Fruit fly (Drosophila melanogaster) whole organism, wandering third instar larva: Measurements from ENCODE around the gene CG43245.

Experiments used
- Dfd ChIP-seq: fragments of >200 bp; optimal IDR thresholded peaks from 2 replicates; lab custom pipeline; 2017; ENCODE audit warnings: missing biosample characterization, missing genetic modification characterization
- Hr78 ChIP-seq: fragments of >200 bp; optimal IDR thresholded peaks from 2 replicates; lab custom pipeline; 2017; ENCODE audit warnings: missing biosample characterization, missing genetic modification characterization
- Jra ChIP-seq: sonication (Bioruptor generic); optimal IDR thresholded peaks from 2 replicates; lab custom pipeline; 2016; ENCODE audit warnings: missing biosample characterization, missing genetic modification characterization
- Myc ChIP-seq: fragments of >200 bp; optimal IDR thresholded peaks from 2 replicates; lab custom pipeline; 2017
- N ChIP-seq: fragments of >200 bp; optimal IDR thresholded peaks from 2 replicates; lab custom pipeline; 2018; ENCODE audit warnings: missing biosample characterization, missing external identifiers, missing genetic modification characterization
- brk ChIP-seq: fragments of 200-800 bp; sonication (Bioruptor generic); optimal IDR thresholded peaks from 2 replicates; lab custom pipeline; 2016; ENCODE audit warnings: missing biosample characterization, mild to moderate bottlenecking, missing genetic modification characterization
- dmrt93B ChIP-seq: fragments of 200-800 bp; sonication (Bioruptor generic); optimal IDR thresholded peaks from 2 replicates; lab custom pipeline; 2018; ENCODE audit warnings: missing biosample characterization, mild to moderate bottlenecking, missing genetic modification characterization
- dsf ChIP-seq: sonication (Bioruptor generic); optimal IDR thresholded peaks from 2 replicates; lab custom pipeline; 2016; ENCODE audit warnings: missing biosample characterization, missing genetic modification characterization, borderline replicate concordance
- fru ChIP-seq: fragments of 200-800 bp; sonication (Bioruptor generic); optimal IDR thresholded peaks from 3 replicates; lab custom pipeline; 2016; ENCODE audit warnings: missing biosample characterization, mild to moderate bottlenecking, missing genetic modification characterization
- h ChIP-seq: fragments of 200-800 bp; sonication (Bioruptor generic); optimal IDR thresholded peaks from 3 replicates; lab custom pipeline; 2016; ENCODE audit warnings: missing biosample characterization, mild to moderate bottlenecking, missing genetic modification characterization
- jim ChIP-seq: fragments of 175-275, 200-325 bp; sonication (Bioruptor generic); optimal IDR thresholded peaks from 2 replicates; lab custom pipeline; 2016; ENCODE audit warnings: missing biosample characterization, mild to moderate bottlenecking, missing genetic modification characterization
- lola ChIP-seq: fragments of >200 bp; optimal IDR thresholded peaks from 2 replicates; lab custom pipeline; 2017; ENCODE audit warnings: missing biosample characterization, missing genetic modification characterization
- psq ChIP-seq: fragments of 200-800 bp; sonication (Bioruptor generic); optimal IDR thresholded peaks from 3 replicates; lab custom pipeline; 2017; ENCODE audit warnings: missing biosample characterization, mild to moderate bottlenecking, missing genetic modification characterization, moderate library complexity
- usp ChIP-seq: fragments of >200 bp; optimal IDR thresholded peaks from 2 replicates; lab custom pipeline; 2017; ENCODE audit warnings: missing biosample characterization, missing genetic modification characterization

- TF ChIP-seq jim (GFP tag; lab: Kevin White, UChicago) (no peak), lola (GFP tag; lab: Kevin White, UChicago) (no peak), usp (no peak), Myc (lab: Kevin White, UChicago) (no peak), brk (GFP tag; lab: Kevin White, UChicago) (no peak), fru (no peak), dsf (GFP tag; lab: Kevin White, UChicago) (no peak), Hr78 (GFP tag; lab: Kevin White, UChicago) (no peak), N (no peak), h (GFP tag; lab: Kevin White, UChicago) (no peak), Jra (GFP tag; lab: Kevin White, UChicago) (no peak), Dfd (GFP tag; lab: Kevin White, UChicago) (no peak), dmrt93B (GFP tag; lab: Kevin White, UChicago) (no peak), psq (GFP tag; lab: Kevin White, UChicago) (no peak)
Observed at dm6 chr3L:10808982-10809381, 37.3 kb downstream of the CG43245 start.
